Fruit fly (Drosophila melanogaster) whole organism, embryonic: Measurements from ENCODE around the gene CaBP1.

Source experiments
- Ada2b ChIP-seq: fragments of 200-800 bp; sonication (Bioruptor generic); IDR thresholded peaks from 2 replicates; pipeline ENCODE4 v1.3.6; 2022; ENCODE audit warnings: missing biosample characterization, missing genetic modification characterization
- Asciz ChIP-seq: fragments of 200-800 bp; sonication (Bioruptor generic); optimal IDR thresholded peaks from 2 replicates; lab custom pipeline; 2017; ENCODE audit warnings: missing biosample characterization, mild to moderate bottlenecking, missing genetic modification characterization, missing genetic modification reagents
- Atf6 ChIP-seq: fragments of 200-800 bp; sonication (Bioruptor generic); IDR thresholded peaks from 2 replicates; pipeline ENCODE4 v1.3.6; 2022; ENCODE audit warnings: missing biosample characterization, missing genetic modification characterization
- CG11247 ChIP-seq: fragments of 200-800 bp; sonication (Bioruptor generic); IDR thresholded peaks from 2 replicates; pipeline ENCODE4 v1.3.6; 2022; ENCODE audit warnings: missing biosample characterization, missing genetic modification characterization
- CG11456 ChIP-seq: fragments of 200-800 bp; sonication (Bioruptor generic); IDR thresholded peaks from 3 replicates; pipeline ENCODE4 v1.3.6; 2022; ENCODE audit warnings: missing biosample characterization, missing genetic modification characterization
- CG11723 ChIP-seq: fragments of 200-800 bp; sonication (Bioruptor generic); optimal IDR thresholded peaks from 2 replicates; lab custom pipeline; 2017; ENCODE audit warnings: missing biosample characterization, mild to moderate bottlenecking, missing genetic modification characterization
- CG12155 ChIP-seq: fragments of 200-800 bp; sonication (Bioruptor generic); optimal IDR thresholded peaks from 3 replicates; lab custom pipeline; 2016; ENCODE audit warnings: missing biosample characterization, missing genetic modification characterization
- CG13775 ChIP-seq: fragments of 200-800 bp; sonication (Bioruptor generic); optimal IDR thresholded peaks from 3 replicates; lab custom pipeline; 2017; ENCODE audit warnings: missing biosample characterization, mild to moderate bottlenecking, missing genetic modification characterization
- CG17359 ChIP-seq: fragments of 200-800 bp; sonication (Bioruptor generic); optimal IDR thresholded peaks from 3 replicates; lab custom pipeline; 2018; ENCODE audit warnings: missing biosample characterization, mild to moderate bottlenecking, missing genetic modification characterization, moderate library complexity
- CG17385 ChIP-seq: fragments of 200-800 bp; sonication (Bioruptor generic); optimal IDR thresholded peaks from 3 replicates; lab custom pipeline; 2018; ENCODE audit warnings: missing biosample characterization, mild to moderate bottlenecking, missing genetic modification characterization
- CG18599 ChIP-seq: fragments of 200-800 bp; sonication (Bioruptor generic); optimal IDR thresholded peaks from 3 replicates; lab custom pipeline; 2017; ENCODE audit warnings: missing biosample characterization, missing genetic modification characterization, mild to moderate bottlenecking, moderate library complexity, missing genetic modification reagents
- CG2875 ChIP-seq: fragments of 200-800 bp; sonication (Bioruptor generic); optimal IDR thresholded peaks from 2 replicates; lab custom pipeline; 2017; ENCODE audit warnings: missing biosample characterization, mild to moderate bottlenecking, missing genetic modification characterization, missing genetic modification reagents
- CG30020 ChIP-seq: fragments of 200-800 bp; optimal IDR thresholded peaks from 2 replicates; lab custom pipeline; 2019; ENCODE audit warnings: missing biosample characterization, mild to moderate bottlenecking, missing genetic modification characterization, moderate library complexity
- CG30431 ChIP-seq: fragments of 200-800 bp; sonication (Bioruptor generic); optimal IDR thresholded peaks from 2 replicates; lab custom pipeline; 2017; ENCODE audit warnings: missing biosample characterization, missing genetic modification characterization
- CG3281 ChIP-seq: fragments of 200-800 bp; sonication (Bioruptor generic); optimal IDR thresholded peaks from 3 replicates; lab custom pipeline; 2017; ENCODE audit warnings: missing biosample characterization, mild to moderate bottlenecking, missing genetic modification characterization
- CG33213 ChIP-seq: fragments of 200-800 bp; sonication (Bioruptor generic); optimal IDR thresholded peaks from 3 replicates; lab custom pipeline; 2016; ENCODE audit warnings: missing biosample characterization, missing genetic modification characterization
- CG3407 ChIP-seq: fragments of 200-800 bp; sonication (Bioruptor generic); optimal IDR thresholded peaks from 2 replicates; lab custom pipeline; 2018; ENCODE audit warnings: missing biosample characterization, mild to moderate bottlenecking, missing genetic modification characterization
- CG4282 ChIP-seq: fragments of 200-800 bp; sonication (Bioruptor generic); optimal IDR thresholded peaks from 2 replicates; lab custom pipeline; 2016; ENCODE audit warnings: missing biosample characterization, missing genetic modification characterization
- CG4328 ChIP-seq: fragments of 200-800 bp; sonication (Bioruptor generic); optimal IDR thresholded peaks from 3 replicates; lab custom pipeline; 2017; ENCODE audit warnings: missing biosample characterization, missing genetic modification reagents, missing genetic modification characterization
- CG43689 ChIP-seq: fragments of 200-800 bp; sonication (Bioruptor generic); IDR thresholded peaks from 2 replicates; pipeline ENCODE4 v1.3.6; 2022; ENCODE audit warnings: missing biosample characterization, missing genetic modification characterization
- CG4424 ChIP-seq: fragments of 200-800 bp; sonication (Bioruptor generic); optimal IDR thresholded peaks from 3 replicates; lab custom pipeline; 2016; ENCODE audit warnings: missing biosample characterization, missing genetic modification characterization
- CG6175 ChIP-seq: fragments of 200-800 bp; sonication (Bioruptor generic); IDR thresholded peaks from 3 replicates; pipeline ENCODE4 v1.3.6; 2022; ENCODE audit warnings: missing biosample characterization, missing genetic modification characterization
- CG6254 ChIP-seq: fragments of 200-800 bp; sonication (Bioruptor generic); optimal IDR thresholded peaks from 3 replicates; lab custom pipeline; 2017; ENCODE audit warnings: mild to moderate bottlenecking, missing biosample characterization, missing genetic modification reagents, missing genetic modification characterization
- CG7372 ChIP-seq: fragments of 200-800 bp; sonication (Bioruptor generic); IDR thresholded peaks from 2 replicates; pipeline ENCODE4 v1.3.6; 2022; ENCODE audit warnings: missing biosample characterization, missing genetic modification characterization
- CG7987 ChIP-seq: fragments of 200-800 bp; sonication (Bioruptor generic); optimal IDR thresholded peaks from 2 replicates; lab custom pipeline; 2018; ENCODE audit warnings: missing biosample characterization, mild to moderate bottlenecking, missing genetic modification characterization, moderate library complexity
- D19B ChIP-seq: fragments of 200-800 bp; sonication (Bioruptor generic); optimal IDR thresholded peaks from 2 replicates; lab custom pipeline; 2017; ENCODE audit warnings: missing biosample characterization, mild to moderate bottlenecking, missing genetic modification characterization
- MESR4 ChIP-seq: fragments of 200-800 bp; sonication (Bioruptor generic); optimal IDR thresholded peaks from 2 replicates; lab custom pipeline; 2018; ENCODE audit warnings: missing biosample characterization, mild to moderate bottlenecking, missing genetic modification characterization, moderate library complexity
- MTF-1 ChIP-seq: fragments of 200-800 bp; sonication (Bioruptor generic); optimal IDR thresholded peaks from 2 replicates; lab custom pipeline; 2018; ENCODE audit warnings: missing biosample characterization, mild to moderate bottlenecking, missing genetic modification characterization, borderline replicate concordance
- Mad ChIP-seq: fragments of 200-800 bp; sonication (Bioruptor generic); optimal IDR thresholded peaks from 2 replicates; lab custom pipeline; 2016; ENCODE audit warnings: missing biosample characterization, missing genetic modification characterization
- Meics ChIP-seq: fragments of 200-800 bp; sonication (Bioruptor generic); optimal IDR thresholded peaks from 2 replicates; lab custom pipeline; 2017; ENCODE audit warnings: missing biosample characterization, mild to moderate bottlenecking, missing genetic modification characterization
- ab ChIP-seq: fragments of 200-800 bp; sonication (Bioruptor generic); optimal IDR thresholded peaks from 2 replicates; lab custom pipeline; 2016; ENCODE audit warnings: missing biosample characterization, missing genetic modification characterization
- ac ChIP-seq: fragments of 200-800 bp; sonication (Bioruptor generic); optimal IDR thresholded peaks from 3 replicates; lab custom pipeline; 2017; ENCODE audit warnings: missing biosample characterization, mild to moderate bottlenecking, missing genetic modification characterization
- ap ChIP-seq: fragments of 200-800 bp; sonication (Bioruptor generic); IDR thresholded peaks from 2 replicates; pipeline ENCODE4 v1.3.6; 2022; ENCODE audit warnings: missing biosample characterization, missing genetic modification characterization
- cas ChIP-seq: fragments of 200-800 bp; sonication (Bioruptor generic); IDR thresholded peaks from 2 replicates; pipeline ENCODE4 v1.3.6; 2022; ENCODE audit warnings: missing biosample characterization, missing genetic modification characterization
- emc ChIP-seq: fragments of 200-800 bp; sonication (Bioruptor generic); optimal IDR thresholded peaks from 2 replicates; lab custom pipeline; 2016; ENCODE audit warnings: missing biosample characterization, missing genetic modification characterization
- exex ChIP-seq: fragments of 200-800 bp; sonication (Bioruptor generic); optimal IDR thresholded peaks from 4 replicates; lab custom pipeline; 2018; ENCODE audit warnings: missing biosample characterization, mild to moderate bottlenecking, missing genetic modification characterization, moderate library complexity
- ftz-f1 ChIP-seq: fragments of 200-800 bp; sonication (Bioruptor generic); optimal IDR thresholded peaks from 2 replicates; lab custom pipeline; 2016; ENCODE audit warnings: missing biosample characterization, missing genetic modification characterization
- gce ChIP-seq: fragments of 200-800 bp; sonication (Bioruptor generic); IDR thresholded peaks from 3 replicates; pipeline ENCODE4 v1.3.6; 2022; ENCODE audit warnings: missing biosample characterization, missing genetic modification characterization
- h ChIP-seq: fragments of >200 bp; optimal IDR thresholded peaks from 2 replicates; lab custom pipeline; 2017
- ken ChIP-seq: fragments of 200-800 bp; sonication (Bioruptor generic); IDR thresholded peaks from 3 replicates; pipeline ENCODE4 v1.3.6; 2022; ENCODE audit warnings: missing biosample characterization, missing genetic modification characterization
- lilli ChIP-seq: fragments of 200-800 bp; sonication (Bioruptor generic); optimal IDR thresholded peaks from 3 replicates; lab custom pipeline; 2016; ENCODE audit warnings: missing biosample characterization, missing genetic modification characterization
- mirr ChIP-seq: fragments of 200-800 bp; sonication (Bioruptor generic); optimal IDR thresholded peaks from 3 replicates; lab custom pipeline; 2018; ENCODE audit warnings: missing biosample characterization, mild to moderate bottlenecking, missing genetic modification characterization
- rib ChIP-seq: fragments of 200-800 bp; sonication (Bioruptor generic); IDR thresholded peaks from 2 replicates; pipeline ENCODE4 v1.3.6; 2022; ENCODE audit warnings: missing biosample characterization, missing genetic modification characterization
- ro ChIP-seq: fragments of 200-800 bp; sonication (Bioruptor generic); IDR thresholded peaks from 2 replicates; pipeline ENCODE4 v1.3.6; 2022; ENCODE audit warnings: missing biosample characterization, missing genetic modification characterization
- sisA ChIP-seq: fragments of 200-800 bp; sonication (Bioruptor generic); IDR thresholded peaks from 2 replicates; pipeline ENCODE4 v1.3.6; 2022; ENCODE audit warnings: missing biosample characterization, missing genetic modification characterization
- sqz ChIP-seq: fragments of 200-800 bp; sonication (Bioruptor generic); optimal IDR thresholded peaks from 3 replicates; lab custom pipeline; 2018; ENCODE audit warnings: missing biosample characterization, mild to moderate bottlenecking, missing genetic modification characterization
- sug ChIP-seq: fragments of 200-800 bp; optimal IDR thresholded peaks from 2 replicates; lab custom pipeline; 2019; ENCODE audit warnings: missing biosample characterization, mild to moderate bottlenecking, missing genetic modification characterization, moderate library complexity
- tin ChIP-seq: fragments of 200-800 bp; sonication (Bioruptor generic); optimal IDR thresholded peaks from 3 replicates; lab custom pipeline; 2016; ENCODE audit warnings: missing biosample characterization, missing genetic modification characterization
- tna ChIP-seq: fragments of 200-800 bp; sonication (Bioruptor generic); IDR thresholded peaks from 2 replicates; pipeline ENCODE4 v1.3.6; 2022; ENCODE audit warnings: missing biosample characterization, missing genetic modification characterization; ENCODE audit not compliant: partially characterized antibody
- vfl ChIP-seq: fragments of 200-800 bp; sonication (Bioruptor generic); optimal IDR thresholded peaks from 2 replicates; lab custom pipeline; 2016; ENCODE audit warnings: missing biosample characterization, missing genetic modification characterization

CaBP1 gene

dm6 chr2L:16307026-16307703 is 49.4 kb downstream of the CaBP1 start, which contains the start of the genes CG5861 and Syx5 (continued):
- TF ChIP-seq ab (no peak), sisA (peak; percentile 46), Mad (peak; percentile 5), ken (GFP tag; lab: Robert Waterston, UW) (0 out of 3 replicates have a peak, but pooled peaks have one; percentile 22), ro (no peak), MTF-1 (GFP tag; lab: Kevin White, UChicago) (no peak), CG30020 (tag; lab: Kevin White, UChicago) (peak; percentile 77), CG17385 (peak; percentile 46), CG7987 (GFP tag; lab: Kevin White, UChicago) (peak; percentile 17), ac (GFP tag; lab: Kevin White, UChicago) (no peak), mirr (no peak), vfl (no peak), CG4282 (no peak), h (lab: Kevin White, UChicago) (no peak), CG17359 (peak; percentile 93), MESR4 (GFP tag; lab: Kevin White, UChicago) (peak; percentile 66), ap (no peak), Atf6 (GFP tag; lab: Robert Waterston, UW) (peak; percentile 54), CG12155 (peak; percentile 24), cas (GFP tag; lab: Robert Waterston, UW) (0 out of 2 replicates have a peak, but pooled peaks have one; percentile 27), sug (tag; lab: Kevin White, UChicago) (peak; percentile 81), gce (no peak), CG30431 (GFP tag; lab: Kevin White, UChicago) (no peak), ftz-f1 (no peak), tna (GFP tag; lab: Robert Waterston, UW) (peak; percentile 79), CG11723 (GFP tag; lab: Kevin White, UChicago) (peak; percentile 25), emc (no peak), CG6254 (GFP tag; lab: Kevin White, UChicago) (no peak), CG2875 (no peak), CG18599 (no peak), CG13775 (GFP tag; lab: Kevin White, UChicago) (peak; percentile 64), CG7372 (GFP tag; lab: Robert Waterston, UW) (0 out of 2 replicates have a peak, but pooled peaks have one; percentile 30), CG33213 (GFP tag; lab: Kevin White, UChicago) (no peak), D19B (peak; percentile 17), exex (tag; lab: Kevin White, UChicago) (peak; percentile 63), CG4328 (GFP tag; lab: Kevin White, UChicago) (peak; percentile 52), CG11247 (GFP tag; lab: Robert Waterston, UW) (peak; percentile 45; the same call in 1 of the 2 replicates), Meics (GFP tag; lab: Kevin White, UChicago) (peak; percentile 65), sqz (GFP tag; lab: Kevin White, UChicago) (peak; percentile 88), Asciz (GFP tag; lab: Kevin White, UChicago) (peak; percentile 14), CG3281 (GFP tag; lab: Kevin White, UChicago) (peak; percentile 61), CG43689 (GFP tag; lab: Robert Waterston, UW) (no peak), CG6175 (no peak), CG11456 (GFP tag; lab: Robert Waterston, UW) (peak; percentile 70; the same call in 2 of the 3 replicates), CG4424 (peak; percentile 53), lilli (GFP tag; lab: Kevin White, UChicago) (peak; percentile 57), Ada2b (GFP tag; lab: Robert Waterston, UW) (peak; percentile 35; the same call in 1 of the 2 replicates), rib (GFP tag; lab: Robert Waterston, UW) (no peak), CG3407 (GFP tag; lab: Kevin White, UChicago) (peak; percentile 30), tin (peak; percentile 33)
